Worm (Caenorhabditis elegans): Measurements from ENCODE around the gene srz-9.

Gene srz-9

ce11 chrIII:1269156-1269555 is 5.4 kb downstream of the srz-9 start, which contains the start of gene fbxa-32:
TSS of gene fbxa-32 (minus strand) at chrIII:1269256.
- TF ChIP-seq pha-4 (tag; optimal IDR thresholded peaks at IDR 0.05) (no peak), nhr-2 (tag; optimal IDR thresholded peaks at IDR 0.05) (no peak), unc-62 (GFP tag; optimal IDR thresholded peaks at IDR 0.05) (no peak), mab-5 (tag; optimal IDR thresholded peaks at IDR 0.05) (no peak), mep-1 (tag; optimal IDR thresholded peaks at IDR 0.05) (no peak), hlh-1 (tag; optimal IDR thresholded peaks at IDR 0.05) (no peak), M03D4.4 (tag; optimal IDR thresholded peaks at IDR 0.05) (no peak), ceh-83 (GFP tag; optimal IDR thresholded peaks at IDR 0.05) (no peak), tbx-8 (GFP tag; optimal IDR thresholded peaks at IDR 0.05) (no peak), ceh-39 (tag; optimal IDR thresholded peaks at IDR 0.05) (no peak)

- TF ChIP-seq ceh-39 (tag; optimal IDR thresholded peaks at IDR 0.05), result no peak
- TF ChIP-seq elt-1 (tag; optimal IDR thresholded peaks at IDR 0.05; ENCODE audit: borderline replicate concordance, insufficient read depth), result no peak
- no peak for TF ChIP-seq sptf-1 (tag; optimal IDR thresholded peaks at IDR 0.05)
- TF ChIP-seq nhr-28 (tag; optimal IDR thresholded peaks at IDR 0.05), result no peak
- no peak for TF ChIP-seq blmp-1 (tag; optimal IDR thresholded peaks at IDR 0.05)
- no peak for TF ChIP-seq ztf-11 (tag; optimal IDR thresholded peaks at IDR 0.05)
- TF ChIP-seq nhr-237 (tag; optimal IDR thresholded peaks at IDR 0.05), result no peak
- no peak for TF ChIP-seq sem-2 (GFP tag; optimal IDR thresholded peaks at IDR 0.05)
- TF ChIP-seq mls-2 (tag; optimal IDR thresholded peaks at IDR 0.05), result no peak
- TF ChIP-seq nhr-12 (tag; optimal IDR thresholded peaks at IDR 0.05), result no peak
- no peak for TF ChIP-seq zip-8 (tag; optimal IDR thresholded peaks at IDR 0.05)
- no peak for TF ChIP-seq cnd-1 (tag; optimal IDR thresholded peaks at IDR 0.05)
- TF ChIP-seq pha-4 (tag; optimal IDR thresholded peaks at IDR 0.05), result no peak
- no peak for TF ChIP-seq elt-3 (tag; optimal IDR thresholded peaks at IDR 0.05)
- TF ChIP-seq mep-1 (tag; optimal IDR thresholded peaks at IDR 0.05), result no peak
- TF ChIP-seq nhr-2 (tag; optimal IDR thresholded peaks at IDR 0.05), result no peak
These were observed 7.7 kb downstream of the srz-9 start, which contains the start of gene fbxa-31 for ce11 chrIII:1271378-1271926. TSS of gene fbxa-31 (minus strand) at chrIII:1271428.

- TF ChIP-seq sptf-1 (tag; optimal IDR thresholded peaks at IDR 0.05), result no peak
- no peak for TF ChIP-seq ceh-43 (GFP tag; optimal IDR thresholded peaks at IDR 0.05)
- no peak for TF ChIP-seq ham-2 (GFP tag; optimal IDR thresholded peaks at IDR 0.05)
- TF ChIP-seq lin-13 (tag; optimal IDR thresholded peaks at IDR 0.05), result no peak
- no peak for TF ChIP-seq nhr-12 (tag; optimal IDR thresholded peaks at IDR 0.05)
- TF ChIP-seq nhr-28 (tag; optimal IDR thresholded peaks at IDR 0.05), result no peak
- TF ChIP-seq nhr-237 (tag; optimal IDR thresholded peaks at IDR 0.05), result no peak
- TF ChIP-seq drap-1 (GFP tag; optimal IDR thresholded peaks at IDR 0.05), result no peak
- TF ChIP-seq nhr-2 (tag; optimal IDR thresholded peaks at IDR 0.05), result no peak
- no peak for TF ChIP-seq tbx-8 (GFP tag; optimal IDR thresholded peaks at IDR 0.05)
- TF ChIP-seq ces-1 (GFP tag; optimal IDR thresholded peaks at IDR 0.05), result no peak
- TF ChIP-seq snpc-4 (tag; optimal IDR thresholded peaks at IDR 0.05), result no peak
- no peak for TF ChIP-seq ztf-11 (tag; optimal IDR thresholded peaks at IDR 0.05)
- TF ChIP-seq sem-2 (GFP tag; optimal IDR thresholded peaks at IDR 0.05), result no peak
These were observed 10.0 kb downstream of the srz-9 start, which contains the start of gene fbxa-29 for ce11 chrIII:1273655-1274328. TSS of gene fbxa-29 (minus strand) at chrIII:1273705.

ce11 chrIII:1275513-1275912 is 11.7 kb downstream of the srz-9 start, which contains the start of gene fbxa-30:
TSS of gene fbxa-30 (minus strand) at chrIII:1275613.
- TF ChIP-seq nhr-237 (tag; optimal IDR thresholded peaks at IDR 0.05) (no peak), nhr-76 (tag; optimal IDR thresholded peaks at IDR 0.05) (no peak), mab-5 (tag; optimal IDR thresholded peaks at IDR 0.05) (no peak), unc-62 (GFP tag; optimal IDR thresholded peaks at IDR 0.05) (no peak), bed-3 (GFP tag; optimal IDR thresholded peaks at IDR 0.05) (no peak), cnd-1 (tag; optimal IDR thresholded peaks at IDR 0.05) (no peak), unc-39 (tag; optimal IDR thresholded peaks at IDR 0.05) (no peak), snpc-4 (tag; optimal IDR thresholded peaks at IDR 0.05) (no peak), unc-120 (tag; optimal IDR thresholded peaks at IDR 0.05; ENCODE audit: poor library complexity, severe bottlenecking) (no peak), drap-1 (GFP tag; optimal IDR thresholded peaks at IDR 0.05) (no peak), ham-2 (GFP tag; optimal IDR thresholded peaks at IDR 0.05) (no peak), lin-32 (GFP tag; optimal IDR thresholded peaks at IDR 0.05) (no peak), ztf-11 (tag; optimal IDR thresholded peaks at IDR 0.05) (no peak)
